Fruit fly (Drosophila melanogaster): Measurements from ENCODE around the gene CG13933.

The CG13933 gene

dm6 chr3L:1810288-1810687 lies 35.3 kb upstream of the CG13933 start, which contains the start of gene GV1:
TSS of gene GV1 (plus strand) at chr3L:1810588.
- TF ChIP-seq CG32264 (GFP tag; optimal IDR thresholded peaks at IDR 0.05), result no peak
- TF ChIP-seq br (GFP tag; optimal IDR thresholded peaks at IDR 0.05), result no peak
- peak; percentile 40 for TF ChIP-seq h (GFP tag; optimal IDR thresholded peaks at IDR 0.05)
- no peak for TF ChIP-seq Hr78 (GFP tag; optimal IDR thresholded peaks at IDR 0.05)
- no peak for TF ChIP-seq lola (GFP tag; optimal IDR thresholded peaks at IDR 0.05)
- peak; percentile 20 for TF ChIP-seq sage (GFP tag; optimal IDR thresholded peaks at IDR 0.05)
- no peak for TF ChIP-seq Myc (optimal IDR thresholded peaks at IDR 0.05)
- TF ChIP-seq Jra (GFP tag; optimal IDR thresholded peaks at IDR 0.05), result no peak
- TF ChIP-seq dl (GFP tag; optimal IDR thresholded peaks at IDR 0.05; ENCODE audit: insufficient read depth in 1 of 2, partially characterized antibody in 2 of 2), result no peak
- no peak for TF ChIP-seq usp (GFP tag; optimal IDR thresholded peaks at IDR 0.05)
- peak; percentile 33 for TF ChIP-seq Sp1 (GFP tag; optimal IDR thresholded peaks at IDR 0.05)
- TF ChIP-seq CG9705 (GFP tag; optimal IDR thresholded peaks at IDR 0.05), result no peak
- TF ChIP-seq Dif (GFP tag; optimal IDR thresholded peaks at IDR 0.05; ENCODE audit: partially characterized antibody), result no peak

DNA sequence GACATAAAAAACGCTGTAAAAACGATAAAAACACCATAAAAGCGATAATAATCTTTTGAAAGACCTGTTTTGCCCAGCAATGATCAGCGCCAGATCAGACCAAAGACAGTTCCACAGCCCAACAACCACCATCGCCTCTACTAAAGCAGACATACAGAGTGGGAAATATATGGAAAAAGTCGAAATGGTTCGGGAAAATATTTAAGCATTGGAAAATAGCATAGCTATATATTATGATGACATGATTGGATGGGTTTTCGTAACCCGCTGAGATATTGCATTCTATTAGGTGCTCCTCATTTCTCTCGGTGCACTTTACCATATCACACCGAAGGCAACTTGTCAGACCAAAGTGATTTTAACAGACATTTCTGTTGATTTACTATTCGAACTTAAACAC lies 33.7 kb upstream of the CG13933 start:
- TF ChIP-seq OdsH (GFP tag; optimal IDR thresholded peaks at IDR 0.05) (peak; percentile 43), GATAd (GFP tag; optimal IDR thresholded peaks at IDR 0.05) (no peak), dsf (GFP tag; optimal IDR thresholded peaks at IDR 0.05; ENCODE audit: borderline replicate concordance) (no peak), sage (GFP tag; optimal IDR thresholded peaks at IDR 0.05) (no peak), CG32264 (GFP tag; optimal IDR thresholded peaks at IDR 0.05) (no peak), fru (GFP tag; optimal IDR thresholded peaks at IDR 0.05) (no peak), Mio (GFP tag; optimal IDR thresholded peaks at IDR 0.05) (no peak), sv (GFP tag; optimal IDR thresholded peaks at IDR 0.05) (peak; percentile 90), pan (optimal IDR thresholded peaks at IDR 0.05) (no peak), psq (GFP tag; optimal IDR thresholded peaks at IDR 0.05) (peak; percentile 34), br (GFP tag; optimal IDR thresholded peaks at IDR 0.05) (peak; percentile 71), h (GFP tag; optimal IDR thresholded peaks at IDR 0.05) (peak; percentile 77), dl (GFP tag; optimal IDR thresholded peaks at IDR 0.05; ENCODE audit: insufficient read depth in 1 of 2, partially characterized antibody in 2 of 2) (no peak), rgr (GFP tag; optimal IDR thresholded peaks at IDR 0.05) (peak; percentile 70), Sp1 (GFP tag; optimal IDR thresholded peaks at IDR 0.05) (peak; percentile 34), woc (GFP tag; optimal IDR thresholded peaks at IDR 0.05) (peak; percentile 34), dmrt93B (GFP tag; optimal IDR thresholded peaks at IDR 0.05) (no peak), Dfd (GFP tag; optimal IDR thresholded peaks at IDR 0.05) (no peak), ey (GFP tag; optimal IDR thresholded peaks at IDR 0.05) (peak; percentile 52), CrebA (GFP tag; optimal IDR thresholded peaks at IDR 0.05; ENCODE audit: borderline replicate concordance) (no peak), Hnf4 (GFP tag; optimal IDR thresholded peaks at IDR 0.05) (no peak), jim (GFP tag; optimal IDR thresholded peaks at IDR 0.05) (no peak), CG9705 (GFP tag; optimal IDR thresholded peaks at IDR 0.05) (no peak), foxo (GFP tag; optimal IDR thresholded peaks at IDR 0.05) (peak in 1 of 2 experiments; percentile 71), HLH106 (tag; optimal IDR thresholded peaks at IDR 0.05) (peak; percentile 52), tai (GFP tag; optimal IDR thresholded peaks at IDR 0.05) (no peak)

dm6 chr3L:1802802-1803201 lies 27.9 kb upstream of the CG13933 start, which contains the start of the genes JTBR and CG42676:
TSS of gene JTBR (minus strand) at chr3L:1802856.
TSS of gene CG42676 (plus strand) at chr3L:1803107.
- TF ChIP-seq Rel (GFP tag; optimal IDR thresholded peaks at IDR 0.05) (no peak), Rel (tag; optimal IDR thresholded peaks at IDR 0.05) (peak; percentile 64), CG9705 (GFP tag; optimal IDR thresholded peaks at IDR 0.05) (no peak), HLH106 (tag; optimal IDR thresholded peaks at IDR 0.05) (peak; percentile 6), psq (GFP tag; optimal IDR thresholded peaks at IDR 0.05) (peak; percentile 99)

dm6 chr3L:1798649-1799048 lies 23.7 kb upstream of the CG13933 start, which contains the start of gene Patj:
TSS of gene Patj (plus strand) at chr3L:1798803.
- no peak for TF ChIP-seq pan (optimal IDR thresholded peaks at IDR 0.05)
- TF ChIP-seq h (GFP tag; optimal IDR thresholded peaks at IDR 0.05), result no peak
- no peak for TF ChIP-seq GATAd (GFP tag; optimal IDR thresholded peaks at IDR 0.05)
- no peak for TF ChIP-seq foxo (GFP tag; optimal IDR thresholded peaks at IDR 0.05)
- no peak for TF ChIP-seq CrebA (GFP tag; optimal IDR thresholded peaks at IDR 0.05; ENCODE audit: borderline replicate concordance)
- TF ChIP-seq Mio (GFP tag; optimal IDR thresholded peaks at IDR 0.05), result no peak
- no peak for TF ChIP-seq lola (GFP tag; optimal IDR thresholded peaks at IDR 0.05)
- no peak for TF ChIP-seq tai (GFP tag; optimal IDR thresholded peaks at IDR 0.05)
- no peak for TF ChIP-seq Dif (GFP tag; optimal IDR thresholded peaks at IDR 0.05; ENCODE audit: partially characterized antibody)
- TF ChIP-seq Rel (GFP tag; optimal IDR thresholded peaks at IDR 0.05), result no peak
- no peak for TF ChIP-seq Rel (tag; optimal IDR thresholded peaks at IDR 0.05)
- TF ChIP-seq Dfd (GFP tag; optimal IDR thresholded peaks at IDR 0.05), result no peak
- TF ChIP-seq Hr78 (GFP tag; optimal IDR thresholded peaks at IDR 0.05), result no peak
- no peak for TF ChIP-seq HLH106 (tag; optimal IDR thresholded peaks at IDR 0.05)
- no peak for TF ChIP-seq dmrt93B (GFP tag; optimal IDR thresholded peaks at IDR 0.05)
- TF ChIP-seq rgr (GFP tag; optimal IDR thresholded peaks at IDR 0.05), result no peak
